Worm (Caenorhabditis elegans) whole organism, mixed stage, embryonic: ENCODE results near the gene srv-2.

Experiments used
- ces-1 ChIP-seq: fragments of 150-350 bp; optimal IDR thresholded peaks from 2 replicates; lab custom pipeline; 2014; ENCODE audit warnings: missing biosample characterization, missing genetic modification reagents, missing genetic modification characterization
- flh-1 ChIP-seq: fragments of 200-800 bp; sonication (Bioruptor generic); optimal IDR thresholded peaks from 2 replicates; lab custom pipeline; 2018; ENCODE audit warnings: mild to moderate bottlenecking, missing genetic modification characterization, moderate library complexity, missing compliant biosample characterization
- lsy-2 ChIP-seq: fragments of 150-350 bp; optimal IDR thresholded peaks from 2 replicates; lab custom pipeline; 2014; ENCODE audit warnings: missing biosample characterization, missing genetic modification characterization
- mep-1 ChIP-seq: fragments of 150-350 bp; optimal IDR thresholded peaks from 2 replicates; lab custom pipeline; 2017; ENCODE audit warnings: missing biosample characterization, missing genetic modification reagents, missing genetic modification characterization, inconsistent platforms
- nhr-12 ChIP-seq: fragments of 150-350 bp; optimal IDR thresholded peaks from 2 replicates; lab custom pipeline; 2014; ENCODE audit warnings: missing biosample characterization, missing genetic modification characterization
- nhr-237 ChIP-seq: fragments of 150-350 bp; optimal IDR thresholded peaks from 2 replicates; lab custom pipeline; 2014; ENCODE audit warnings: missing biosample characterization, missing genetic modification characterization
- pha-4 ChIP-seq: fragments of 150-350 bp; optimal IDR thresholded peaks from 2 replicates; lab custom pipeline; 2018; ENCODE audit warnings: missing biosample characterization, missing genetic modification reagents, missing genetic modification characterization
- snpc-4 ChIP-seq: fragments of 150-350 bp; optimal IDR thresholded peaks from 2 replicates; lab custom pipeline; 2014; ENCODE audit warnings: missing biosample characterization, missing genetic modification characterization
- sptf-1 ChIP-seq: sonication (generic microtip); optimal IDR thresholded peaks from 2 replicates; lab custom pipeline; 2017; ENCODE audit warnings: mild to moderate bottlenecking, missing genetic modification characterization, moderate library complexity, missing compliant biosample characterization
- unc-120 ChIP-seq: sonication (generic microtip); optimal IDR thresholded peaks from 2 replicates; lab custom pipeline; 2017; ENCODE audit warnings: missing genetic modification characterization, missing compliant biosample characterization; ENCODE audit not compliant: poor library complexity, severe bottlenecking

ce11 chrII:10594758-10595157, 7.3 kb downstream of the srv-2 start, which contains the start of gene C14A4.6:
- TF ChIP-seq ces-1 (GFP tag; lab: Kevin White, UChicago) (no peak), nhr-237 (tag; lab: Kevin White, UChicago) (no peak), nhr-12 (tag; lab: Kevin White, UChicago) (no peak), sptf-1 (tag; lab: Kevin White, UChicago) (no peak), snpc-4 (tag; lab: Kevin White, UChicago) (no peak), mep-1 (tag; lab: Kevin White, UChicago) (no peak), lsy-2 (tag; lab: Kevin White, UChicago) (no peak), flh-1 (GFP tag; lab: Kevin White, UChicago) (no peak), pha-4 (tag; lab: Kevin White, UChicago) (no peak), unc-120 (tag; lab: Kevin White, UChicago) (no peak)
